Worm (Caenorhabditis elegans) whole organism, young adult: ENCODE measurements around the gene fbxb-75.

Experiments
- B0019.2 ChIP-seq: fragments of 200-800 bp; sonication (Bioruptor generic); conservative IDR thresholded peaks from 2 replicates; pipeline ENCODE4 v1.3.6; 2022; ENCODE audit warnings: missing genetic modification reagents, missing genetic modification characterization, missing compliant biosample characterization
- C06A6.2 ChIP-seq: fragments of 200-800 bp; sonication (Bioruptor generic); conservative IDR thresholded peaks from 2 replicates; pipeline ENCODE4 v1.3.6; 2022; ENCODE audit warnings: missing genetic modification characterization, missing compliant biosample characterization
- F23B12.7 ChIP-seq: sonication (generic microtip); optimal IDR thresholded peaks from 2 replicates; lab custom pipeline; 2017; ENCODE audit warnings: missing genetic modification characterization, mild to moderate bottlenecking, missing compliant biosample characterization, antibody characterized with exemption, moderate library complexity; ENCODE audit not compliant: insufficient read depth
- F49E8.2 ChIP-seq: sonication (generic microtip); optimal IDR thresholded peaks from 3 replicates; lab custom pipeline; 2017; ENCODE audit warnings: missing genetic modification characterization, mild to moderate bottlenecking, missing compliant biosample characterization, antibody characterized with exemption, moderate library complexity; ENCODE audit not compliant: insufficient read depth
- F57C9.4 ChIP-seq: sonication (generic microtip); optimal IDR thresholded peaks from 2 replicates; lab custom pipeline; 2017; ENCODE audit warnings: mild to moderate bottlenecking, missing genetic modification characterization, missing compliant biosample characterization
- K11D2.4 ChIP-seq: fragments of 200-800 bp; sonication (Bioruptor generic); IDR thresholded peaks from 2 replicates; pipeline ENCODE4 v1.3.6; 2022; ENCODE audit warnings: missing genetic modification reagents, missing genetic modification characterization, missing compliant biosample characterization
- T26A5.8 ChIP-seq: sonication (generic microtip); optimal IDR thresholded peaks from 2 replicates; lab custom pipeline; 2016; ENCODE audit warnings: missing genetic modification characterization, missing compliant biosample characterization
- ZK185.1 ChIP-seq: sonication (generic microtip); optimal IDR thresholded peaks from 2 replicates; lab custom pipeline; 2016; ENCODE audit warnings: mild to moderate bottlenecking, missing genetic modification characterization, missing compliant biosample characterization; ENCODE audit not compliant: poor library complexity, severe bottlenecking
- akir-1 ChIP-seq: fragments of 200-800 bp; sonication (Bioruptor generic); optimal IDR thresholded peaks from 2 replicates; lab custom pipeline; 2018; ENCODE audit warnings: mild to moderate bottlenecking, missing genetic modification characterization, moderate library complexity, missing compliant biosample characterization
- aptf-3 ChIP-seq: fragments of 200-800 bp; sonication (Bioruptor generic); IDR thresholded peaks from 2 replicates; pipeline ENCODE4 v1.3.6; 2022; ENCODE audit warnings: missing genetic modification characterization, missing compliant biosample characterization
- atf-7 ChIP-seq: sonication (generic microtip); optimal IDR thresholded peaks from 2 replicates; lab custom pipeline; 2017; ENCODE audit warnings: mild to moderate bottlenecking, missing genetic modification characterization, missing compliant biosample characterization
- attf-3 ChIP-seq: fragments of 200-800 bp; sonication (Bioruptor generic); conservative IDR thresholded peaks from 2 replicates; pipeline ENCODE4 v1.3.6; 2022; ENCODE audit warnings: missing genetic modification reagents, missing genetic modification characterization, missing compliant biosample characterization
- attf-5 ChIP-seq: fragments of 200-800 bp; sonication (Bioruptor generic); optimal IDR thresholded peaks from 2 replicates; lab custom pipeline; 2018; ENCODE audit warnings: mild to moderate bottlenecking, missing genetic modification characterization, missing compliant biosample characterization
- attf-6 ChIP-seq: fragments of 200-800 bp; sonication (Bioruptor generic); IDR thresholded peaks from 2 replicates; pipeline ENCODE4 v1.3.6; 2022; ENCODE audit warnings: missing genetic modification reagents, missing genetic modification characterization, missing compliant biosample characterization
- cebp-1 ChIP-seq, 2 experiments: fragments of 200-800 bp in 1 of 2; sonication (Bioruptor generic) in 1 of 2; sonication (generic microtip) in 1 of 2; IDR thresholded peaks in 1 of 2; optimal IDR thresholded peaks in 1 of 2; 2 replicates each; pipeline versions ENCODE4 v1.3.6 to Lab custom; 2017 to 2022; ENCODE audit warnings: missing compliant biosample characterization in 2 of 2, missing genetic modification characterization in 2 of 2, mild to moderate bottlenecking in 1 of 2, missing genetic modification reagents in 1 of 2, moderate library complexity in 1 of 2
- ceh-58 ChIP-seq: fragments of 200-800 bp; sonication (Bioruptor generic); IDR thresholded peaks from 2 replicates; pipeline ENCODE4 v1.3.6; 2022; ENCODE audit warnings: missing genetic modification characterization, missing compliant biosample characterization
- ceh-91 ChIP-seq: fragments of 200-800 bp; sonication (Bioruptor generic); IDR thresholded peaks from 2 replicates; pipeline ENCODE4 v1.3.6; 2022; ENCODE audit warnings: missing genetic modification reagents, missing genetic modification characterization, missing compliant biosample characterization
- chd-7 ChIP-seq: sonication (generic microtip); optimal IDR thresholded peaks from 2 replicates; lab custom pipeline; 2016; ENCODE audit warnings: mild to moderate bottlenecking, missing genetic modification characterization, moderate library complexity, missing compliant biosample characterization
- die-1 ChIP-seq: sonication (generic microtip); optimal IDR thresholded peaks from 2 replicates; lab custom pipeline; 2016; ENCODE audit warnings: missing genotype, mild to moderate bottlenecking, missing genetic modification characterization, missing compliant biosample characterization
- ets-4 ChIP-seq: fragments of 200-800 bp; sonication (Bioruptor generic); optimal IDR thresholded peaks from 2 replicates; lab custom pipeline; 2018; ENCODE audit warnings: mild to moderate bottlenecking, missing genetic modification characterization, missing compliant biosample characterization
- fkh-3 ChIP-seq: sonication (generic microtip); optimal IDR thresholded peaks from 2 replicates; lab custom pipeline; 2016; ENCODE audit warnings: mild to moderate bottlenecking, missing genetic modification characterization, missing compliant biosample characterization
- gei-17 ChIP-seq: fragments of 200-800 bp; sonication (Bioruptor generic); optimal IDR thresholded peaks from 2 replicates; lab custom pipeline; 2018; ENCODE audit warnings: mild to moderate bottlenecking, missing genetic modification characterization, missing compliant biosample characterization
- hrde-1 ChIP-seq: sonication (generic microtip); optimal IDR thresholded peaks from 2 replicates; lab custom pipeline; 2016; ENCODE audit warnings: missing genetic modification characterization, mild to moderate bottlenecking, missing compliant biosample characterization, moderate library complexity, missing genotype, missing genetic modification reagents, borderline replicate concordance
- lag-1 ChIP-seq: fragments of 200-800 bp; sonication (Bioruptor generic); IDR thresholded peaks from 2 replicates; pipeline ENCODE4 v1.3.6; 2022; ENCODE audit warnings: missing genetic modification reagents, missing genetic modification characterization, missing compliant biosample characterization
- let-526 ChIP-seq: fragments of 200-800 bp; sonication (Bioruptor generic); IDR thresholded peaks from 2 replicates; pipeline ENCODE4 v1.3.6; 2022; ENCODE audit warnings: missing genetic modification reagents, missing genetic modification characterization, missing compliant biosample characterization
- let-607 ChIP-seq, 2 experiments: fragments of 200-800 bp in 1 of 2; sonication (Bioruptor generic) in 1 of 2; sonication (generic microtip) in 1 of 2; optimal IDR thresholded peaks; 2 replicates each; lab custom pipeline; 2016 to 2018; ENCODE audit warnings: mild to moderate bottlenecking in 2 of 2, missing compliant biosample characterization in 2 of 2, missing genetic modification characterization in 2 of 2, moderate library complexity in 2 of 2, missing genotype in 1 of 2
- madf-10 ChIP-seq: sonication (generic microtip); optimal IDR thresholded peaks from 2 replicates; lab custom pipeline; 2016; ENCODE audit warnings: mild to moderate bottlenecking, missing genetic modification characterization, missing compliant biosample characterization
- mes-4 ChIP-seq: sonication (generic microtip); optimal IDR thresholded peaks from 2 replicates; lab custom pipeline; 2016; ENCODE audit warnings: missing genotype, missing genetic modification characterization, missing compliant biosample characterization
- nfya-1 ChIP-seq: sonication (generic microtip); optimal IDR thresholded peaks from 2 replicates; lab custom pipeline; 2017; ENCODE audit warnings: antibody characterized with exemption, missing compliant biosample characterization, missing genetic modification characterization, borderline replicate concordance; ENCODE audit not compliant: insufficient read depth
- nhr-179 ChIP-seq: sonication (generic microtip); optimal IDR thresholded peaks from 2 replicates; lab custom pipeline; 2016; ENCODE audit warnings: mild to moderate bottlenecking, missing genetic modification characterization, missing compliant biosample characterization
- nhr-27 ChIP-seq: fragments of 200-800 bp; sonication (Bioruptor generic); optimal IDR thresholded peaks from 2 replicates; lab custom pipeline; 2018; ENCODE audit warnings: mild to moderate bottlenecking, missing genetic modification characterization, moderate library complexity, missing compliant biosample characterization
- nhr-90 ChIP-seq: sonication (generic microtip); optimal IDR thresholded peaks from 2 replicates; lab custom pipeline; 2016; ENCODE audit warnings: missing genotype, mild to moderate bottlenecking, missing genetic modification characterization, missing compliant biosample characterization
- pbrm-1 ChIP-seq: fragments of 200-800 bp; sonication (Bioruptor generic); IDR thresholded peaks from 2 replicates; pipeline ENCODE4 v1.3.6; 2022; ENCODE audit warnings: missing genetic modification reagents, missing genetic modification characterization, missing compliant biosample characterization
- rec-8 ChIP-seq, 2 experiments: sonication (generic microtip); optimal IDR thresholded peaks; 2 replicates each; lab custom pipeline; 2016; ENCODE audit warnings: mild to moderate bottlenecking in 2 of 2, missing genetic modification characterization in 2 of 2, missing genetic modification reagents in 2 of 2, missing genotype in 2 of 2, missing biosample characterization in 1 of 2, missing compliant biosample characterization in 1 of 2, moderate library complexity in 1 of 2
- repo-1 ChIP-seq: sonication (generic microtip); optimal IDR thresholded peaks from 2 replicates; lab custom pipeline; 2017; ENCODE audit warnings: mild to moderate bottlenecking, missing genetic modification characterization, missing compliant biosample characterization
- rpc-1 ChIP-seq, 2 experiments: fragments of 150-350 bp in 1 of 2; sonication (generic microtip) in 1 of 2; optimal IDR thresholded peaks; 2 replicates each; lab custom pipeline; 2014 to 2018; ENCODE audit warnings: missing biosample characterization in 1 of 2, missing genetic modification characterization in 1 of 2, missing genetic modification reagents in 1 of 2, missing genotype in 1 of 2
- sdz-38 ChIP-seq: sonication (generic microtip); optimal IDR thresholded peaks from 2 replicates; lab custom pipeline; 2016; ENCODE audit warnings: missing genotype, missing genetic modification characterization, missing compliant biosample characterization
- snpc-1.1 ChIP-seq: sonication (generic microtip); optimal IDR thresholded peaks from 2 replicates; lab custom pipeline; 2017; ENCODE audit warnings: missing genetic modification characterization, mild to moderate bottlenecking, missing compliant biosample characterization, antibody characterized with exemption, moderate library complexity, missing genotype, missing genetic modification reagents; ENCODE audit not compliant: insufficient read depth
- snpc-3.4 ChIP-seq: sonication (generic microtip); optimal IDR thresholded peaks from 2 replicates; lab custom pipeline; 2017; ENCODE audit warnings: missing genetic modification characterization, mild to moderate bottlenecking, missing compliant biosample characterization, antibody characterized with exemption, moderate library complexity, missing genotype, missing genetic modification reagents
- somi-1 ChIP-seq: fragments of 200-800 bp; sonication (Bioruptor generic); optimal IDR thresholded peaks from 2 replicates; lab custom pipeline; 2018; ENCODE audit warnings: mild to moderate bottlenecking, missing genetic modification characterization, missing compliant biosample characterization
- tbp1 ChIP-seq: fragments of 200-800 bp; sonication (Bioruptor generic); optimal IDR thresholded peaks from 2 replicates; lab custom pipeline; 2018; ENCODE audit warnings: mild to moderate bottlenecking, missing genetic modification characterization, missing compliant biosample characterization
- tbx-9 ChIP-seq: sonication (generic microtip); optimal IDR thresholded peaks from 2 replicates; lab custom pipeline; 2016; ENCODE audit warnings: borderline replicate concordance, missing genetic modification characterization, inconsistent platforms, missing compliant biosample characterization
- tlf-1 ChIP-seq: fragments of 200-800 bp; sonication (Bioruptor generic); optimal IDR thresholded peaks from 2 replicates; lab custom pipeline; 2018; ENCODE audit warnings: mild to moderate bottlenecking, missing genetic modification characterization, missing compliant biosample characterization
- unc-62 ChIP-seq: fragments of 150-350 bp; optimal IDR thresholded peaks from 2 replicates; lab custom pipeline; 2014; ENCODE audit warnings: missing biosample characterization, missing genetic modification reagents, missing genetic modification characterization
- xnd-1 ChIP-seq: sonication (generic microtip); optimal IDR thresholded peaks from 2 replicates; lab custom pipeline; 2016; ENCODE audit warnings: missing genotype, missing genetic modification reagents, missing genetic modification characterization, missing compliant biosample characterization
- ztf-25 ChIP-seq: fragments of 200-800 bp; sonication (Bioruptor generic); IDR thresholded peaks from 2 replicates; pipeline ENCODE4 v1.3.6; 2022; ENCODE audit warnings: missing genetic modification reagents, missing genetic modification characterization, missing compliant biosample characterization
- ztf-3 ChIP-seq: fragments of 200-800 bp; sonication (Bioruptor generic); optimal IDR thresholded peaks from 2 replicates; lab custom pipeline; 2018; ENCODE audit warnings: mild to moderate bottlenecking, missing genetic modification characterization, missing compliant biosample characterization

Gene fbxb-75

DNA sequence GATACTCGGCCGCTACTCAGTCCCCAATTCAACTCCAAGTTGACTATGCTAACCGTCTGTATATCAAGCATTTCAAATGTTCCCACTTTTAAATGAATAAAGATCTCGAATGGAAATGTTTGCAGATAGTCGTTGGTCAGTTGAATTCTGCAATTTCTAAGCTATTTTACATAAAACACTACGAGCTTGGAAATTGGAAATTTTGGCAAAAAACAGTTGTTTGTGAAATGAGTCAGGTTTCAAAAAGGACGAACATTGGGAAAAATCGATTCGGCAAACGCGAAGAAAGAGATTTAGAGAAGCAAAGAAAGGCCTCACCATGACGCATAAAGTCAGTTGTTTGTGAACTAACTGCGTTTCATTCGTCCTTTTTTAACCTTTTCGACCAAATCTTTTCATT lies 5.9 kb upstream of the fbxb-75 start (continued):
- TF ChIP-seq akir-1 (no peak), ceh-58 (GFP tag; lab: Robert Waterston, UW) (0 out of 2 replicates have a peak, but pooled peaks have one; percentile 41), K11D2.4 (no peak), nfya-1 (tag; lab: Kevin White, UChicago) (no peak), xnd-1 (tag; lab: Kevin White, UChicago) (no peak), let-526 (no peak), ZK185.1 (tag; lab: Kevin White, UChicago) (no peak), attf-5 (peak; percentile 1), pbrm-1 (peak; percentile 63; the same call in 1 of the 2 replicates), atf-7 (tag; lab: Kevin White, UChicago) (no peak), unc-62 (no peak), nhr-179 (tag; lab: Kevin White, UChicago) (no peak), somi-1 (no peak), C06A6.2 (GFP tag; lab: Robert Waterston, UW) (no peak), snpc-3.4 (tag; lab: Kevin White, UChicago) (peak; percentile 35), ets-4 (no peak), nhr-27 (tag; lab: Kevin White, UChicago) (no peak), aptf-3 (no peak), tbx-9 (tag; lab: Kevin White, UChicago) (no peak), ceh-91 (GFP tag; lab: Robert Waterston, UW) (no peak), madf-10 (no peak), ztf-3 (GFP tag; lab: Kevin White, UChicago) (no peak), attf-6 (GFP tag; lab: Robert Waterston, UW) (peak; percentile 63), rec-8 (tag; optimal IDR thresholded peaks at IDR 0.05; lab: Kevin White, UChicago) (no peak), ztf-25 (no peak), hrde-1 (tag; lab: Kevin White, UChicago) (peak; percentile 13), tbp1 (GFP tag; lab: Kevin White, UChicago) (peak; percentile 13), fkh-3 (tag; lab: Kevin White, UChicago) (no peak), gei-17 (GFP tag; lab: Kevin White, UChicago) (no peak), lag-1 (GFP tag; lab: Robert Waterston, UW) (no peak), B0019.2 (GFP tag; lab: Robert Waterston, UW) (no peak), tlf-1 (GFP tag; lab: Kevin White, UChicago) (no peak), T26A5.8 (no peak), die-1 (tag; lab: Kevin White, UChicago) (no peak), repo-1 (no peak), cebp-1 (GFP tag; IDR thresholded peaks at IDR 0.05; lab: Robert Waterston, UW) (no peak), cebp-1 (tag; optimal IDR thresholded peaks at IDR 0.05; lab: Kevin White, UChicago) (no peak), snpc-1.1 (tag; lab: Kevin White, UChicago) (no peak), chd-7 (tag; lab: Kevin White, UChicago) (no peak), nhr-90 (no peak), F23B12.7 (tag; lab: Kevin White, UChicago) (no peak), F57C9.4 (tag; lab: Kevin White, UChicago) (no peak), attf-3 (GFP tag; lab: Robert Waterston, UW) (no peak), mes-4 (tag; lab: Kevin White, UChicago) (no peak), sdz-38 (tag; lab: Kevin White, UChicago) (no peak), rpc-1 (optimal IDR thresholded peaks at IDR 0.05; lab: Kevin White, UChicago) (no peak), rpc-1 (tag; optimal IDR thresholded peaks at IDR 0.05; lab: Kevin White, UChicago) (no peak), let-607 (tag; optimal IDR thresholded peaks at IDR 0.05; lab: Kevin White, UChicago) (no peak), F49E8.2 (tag; lab: Kevin White, UChicago) (peak; percentile 20)
